Worm (Caenorhabditis elegans) whole organism, L3 larva: ENCODE data around the gene sru-38.

Source experiments
- R02D3.7 ChIP-seq: fragments of 150-350 bp; optimal IDR thresholded peaks from 2 replicates; lab custom pipeline; 2014; ENCODE audit warnings: missing biosample characterization, missing genetic modification characterization
- aly-2 ChIP-seq: fragments of 150-350 bp; optimal IDR thresholded peaks from 2 replicates; lab custom pipeline; 2014; ENCODE audit warnings: missing biosample characterization, missing genetic modification characterization
- ceh-16 ChIP-seq: sonication (generic microtip); optimal IDR thresholded peaks from 2 replicates; lab custom pipeline; 2017; ENCODE audit warnings: missing biosample characterization, missing genetic modification characterization
- ceh-28 ChIP-seq: fragments of 150-350 bp; optimal IDR thresholded peaks from 2 replicates; lab custom pipeline; 2014; ENCODE audit warnings: missing biosample characterization, missing genetic modification reagents, missing genetic modification characterization
- ceh-82 ChIP-seq: fragments of 150-350 bp; optimal IDR thresholded peaks from 2 replicates; lab custom pipeline; 2014; ENCODE audit warnings: missing biosample characterization, missing genetic modification characterization
- ceh-9 ChIP-seq: sonication (generic microtip); optimal IDR thresholded peaks from 2 replicates; lab custom pipeline; 2018; ENCODE audit warnings: missing biosample characterization, missing genetic modification characterization
- daf-12 ChIP-seq: fragments of 150-350 bp; optimal IDR thresholded peaks from 2 replicates; lab custom pipeline; 2014; ENCODE audit warnings: missing biosample characterization, missing genetic modification reagents, missing genetic modification characterization
- egl-27 ChIP-seq: sonication (generic microtip); optimal IDR thresholded peaks from 4 replicates; lab custom pipeline; 2017; ENCODE audit warnings: missing biosample characterization, missing genetic modification reagents, missing genetic modification characterization
- egl-5 ChIP-seq: fragments of 150-350 bp; optimal IDR thresholded peaks from 2 replicates; lab custom pipeline; 2017; ENCODE audit warnings: missing biosample characterization, missing genetic modification reagents, missing genetic modification characterization, inconsistent platforms
- elt-1 ChIP-seq: fragments of 150-350 bp; optimal IDR thresholded peaks from 2 replicates; lab custom pipeline; 2014; ENCODE audit warnings: missing biosample characterization, missing genetic modification characterization
- elt-2 ChIP-seq: sonication (generic microtip); optimal IDR thresholded peaks from 2 replicates; lab custom pipeline; 2016; ENCODE audit warnings: missing genetic modification reagents, mild to moderate bottlenecking, missing genetic modification characterization, missing compliant biosample characterization
- elt-3 ChIP-seq, 3 experiments: fragments of 150-350 bp in 1 of 3; sonication (generic microtip) in 2 of 3; optimal IDR thresholded peaks; 2 replicates in 2 of 3; 4 replicates in 1 of 3; lab custom pipeline; 2014 to 2017; ENCODE audit warnings: missing biosample characterization in 3 of 3, missing genetic modification characterization in 3 of 3
- eor-1 ChIP-seq, 2 experiments: fragments of 150-350 bp; optimal IDR thresholded peaks; 2 replicates each; lab custom pipeline; 2014 to 2018; ENCODE audit warnings: missing biosample characterization in 2 of 2, missing genetic modification characterization in 2 of 2
- fkh-10 ChIP-seq: sonication (generic microtip); optimal IDR thresholded peaks from 2 replicates; lab custom pipeline; 2017; ENCODE audit warnings: missing biosample characterization, missing genetic modification reagents, missing genetic modification characterization
- fos-1 ChIP-seq: fragments of 150-350 bp; optimal IDR thresholded peaks from 2 replicates; lab custom pipeline; 2014; ENCODE audit warnings: missing biosample characterization, missing genetic modification characterization
- hmg-11 ChIP-seq: sonication (generic microtip); optimal IDR thresholded peaks from 2 replicates; lab custom pipeline; 2016; ENCODE audit warnings: missing genetic modification characterization, missing compliant biosample characterization
- jun-1 ChIP-seq: fragments of 150-350 bp; optimal IDR thresholded peaks from 2 replicates; lab custom pipeline; 2014; ENCODE audit warnings: missing biosample characterization, missing genetic modification reagents, missing genetic modification characterization
- lin-39 ChIP-seq: fragments of 150-350 bp; optimal IDR thresholded peaks from 2 replicates; lab custom pipeline; 2018; ENCODE audit warnings: missing biosample characterization, missing genetic modification reagents, missing genetic modification characterization
- mdl-1 ChIP-seq: fragments of 150-350 bp; optimal IDR thresholded peaks from 2 replicates; lab custom pipeline; 2014; ENCODE audit warnings: missing biosample characterization, missing genetic modification characterization
- mml-1 ChIP-seq: fragments of 150-350 bp; sonication (generic microtip); optimal IDR thresholded peaks from 3 replicates; lab custom pipeline; 2014; ENCODE audit warnings: missing biosample characterization, missing genetic modification characterization
- nhr-11 ChIP-seq: fragments of 150-350 bp; optimal IDR thresholded peaks from 2 replicates; lab custom pipeline; 2014; ENCODE audit warnings: missing biosample characterization, missing genetic modification characterization
- nhr-12 ChIP-seq: fragments of 150-350 bp; optimal IDR thresholded peaks from 2 replicates; lab custom pipeline; 2014; ENCODE audit warnings: missing biosample characterization, missing genetic modification characterization
- nhr-23 ChIP-seq: fragments of 150-350 bp; optimal IDR thresholded peaks from 2 replicates; lab custom pipeline; 2014; ENCODE audit warnings: missing biosample characterization, missing genetic modification reagents, missing genetic modification characterization
- nhr-237 ChIP-seq: fragments of 150-350 bp; optimal IDR thresholded peaks from 2 replicates; lab custom pipeline; 2014; ENCODE audit warnings: missing biosample characterization, missing genetic modification characterization
- nhr-28 ChIP-seq: fragments of 150-350 bp; optimal IDR thresholded peaks from 2 replicates; lab custom pipeline; 2014; ENCODE audit warnings: missing biosample characterization, missing genetic modification characterization
- nhr-43 ChIP-seq: sonication (generic microtip); optimal IDR thresholded peaks from 2 replicates; lab custom pipeline; 2016; ENCODE audit warnings: mild to moderate bottlenecking, missing genetic modification characterization, missing compliant biosample characterization; ENCODE audit not compliant: poor library complexity, severe bottlenecking
- nhr-67 ChIP-seq: fragments of 150-350 bp; optimal IDR thresholded peaks from 2 replicates; lab custom pipeline; 2014; ENCODE audit warnings: missing biosample characterization, missing genetic modification characterization
- nhr-76 ChIP-seq: fragments of 150-350 bp; sonication (generic microtip); optimal IDR thresholded peaks from 5 replicates; lab custom pipeline; 2014; ENCODE audit warnings: missing biosample characterization, missing genetic modification characterization
- nhr-77 ChIP-seq: fragments of 150-350 bp; optimal IDR thresholded peaks from 2 replicates; lab custom pipeline; 2014; ENCODE audit warnings: missing biosample characterization, missing genetic modification characterization
- pha-4 ChIP-seq: fragments of 150-350 bp; optimal IDR thresholded peaks from 2 replicates; lab custom pipeline; 2014; ENCODE audit warnings: missing biosample characterization, missing genetic modification reagents, missing genetic modification characterization
- sea-2 ChIP-seq: fragments of 150-350 bp; sonication (generic microtip); optimal IDR thresholded peaks from 4 replicates; lab custom pipeline; 2014; ENCODE audit warnings: missing biosample characterization, missing genetic modification reagents, missing genetic modification characterization
- skn-1 ChIP-seq: fragments of 150-350 bp; optimal IDR thresholded peaks from 2 replicates; lab custom pipeline; 2014; ENCODE audit warnings: missing biosample characterization, missing genetic modification characterization
- snpc-4 ChIP-seq: fragments of 150-350 bp; optimal IDR thresholded peaks from 2 replicates; lab custom pipeline; 2014; ENCODE audit warnings: missing biosample characterization, missing genetic modification characterization
- zag-1 ChIP-seq: fragments of 150-350 bp; optimal IDR thresholded peaks from 2 replicates; lab custom pipeline; 2014; ENCODE audit warnings: missing biosample characterization, missing genetic modification characterization
- ztf-11 ChIP-seq: fragments of 150-350 bp; optimal IDR thresholded peaks from 2 replicates; lab custom pipeline; 2014; ENCODE audit warnings: missing biosample characterization, missing genetic modification characterization
- ztf-4 ChIP-seq: fragments of 150-350 bp; optimal IDR thresholded peaks from 2 replicates; lab custom pipeline; 2014; ENCODE audit warnings: missing biosample characterization, missing genetic modification characterization

sru-38 gene

DNA sequence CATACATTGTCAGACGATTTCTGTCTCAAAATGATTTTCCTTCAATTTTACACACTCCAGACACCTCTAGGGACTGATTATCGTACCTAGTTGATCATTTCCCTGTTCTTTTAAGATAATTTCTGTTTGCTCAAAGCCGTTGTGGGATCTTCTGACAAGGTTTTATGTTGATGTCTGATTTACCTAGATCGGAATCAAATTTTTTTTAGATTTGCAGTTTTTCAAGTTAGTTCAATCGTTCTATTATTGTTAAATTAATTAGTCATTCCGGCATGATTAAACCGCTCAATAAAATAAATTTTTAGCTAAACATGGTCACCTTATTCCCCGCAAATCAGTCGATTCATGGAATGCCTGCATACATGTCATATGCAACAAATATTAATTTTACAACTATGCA lies 22.3 kb downstream of the sru-38 start, which contains the start of gene sru-30:
TSS of gene sru-30 (plus strand) at position 301 of the 400 bp plus-strand sequence.
- TF ChIP-seq jun-1 (tag; lab: Kevin White, UChicago) = no peak
- TF ChIP-seq nhr-23 (tag; lab: Kevin White, UChicago) = no peak
- TF ChIP-seq aly-2 = no peak
- no peak for TF ChIP-seq nhr-43
- no peak for TF ChIP-seq nhr-76 (tag; lab: Kevin White, UChicago)
- TF ChIP-seq nhr-28 (tag; lab: Kevin White, UChicago) = no peak
- no peak for TF ChIP-seq egl-5 (tag; lab: Kevin White, UChicago)
- TF ChIP-seq elt-1 (tag; lab: Kevin White, UChicago) = no peak
- TF ChIP-seq nhr-77 (tag; lab: Kevin White, UChicago) = no peak
- no peak for TF ChIP-seq lin-39 (tag; lab: Kevin White, UChicago)
- no peak for TF ChIP-seq R02D3.7 (tag; lab: Kevin White, UChicago)
- no peak for TF ChIP-seq elt-2 (tag; lab: Kevin White, UChicago)
- TF ChIP-seq skn-1 (tag; lab: Kevin White, UChicago) = no peak
- no peak for TF ChIP-seq nhr-237 (tag; lab: Kevin White, UChicago)
- TF ChIP-seq, all 47 proteins: peak for 0

DNA sequence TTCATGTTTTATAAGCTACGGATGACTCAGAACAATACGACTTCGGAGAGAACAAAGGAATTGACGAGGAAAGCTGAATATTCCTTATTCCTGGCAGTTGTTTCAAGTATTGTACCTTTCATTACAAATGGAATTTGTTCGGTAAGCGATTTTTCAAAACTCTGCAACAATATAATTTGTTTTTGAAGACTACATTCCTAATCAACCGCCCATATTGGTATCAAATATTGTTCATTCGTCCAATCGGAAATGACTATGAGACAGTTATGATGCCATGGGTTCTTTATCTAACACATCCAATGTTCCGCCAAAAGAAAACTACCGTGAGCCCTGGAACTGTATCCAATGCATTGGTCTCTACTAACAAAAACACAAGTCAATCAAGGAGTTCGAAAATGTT lies 23.6 kb downstream of the sru-38 start:
- no peak for TF ChIP-seq sea-2
- TF ChIP-seq elt-3 (tag; optimal IDR thresholded peaks at IDR 0.05; lab: Kevin White, UChicago) = no peak
- TF ChIP-seq mml-1 (tag; lab: Kevin White, UChicago) = no peak
- TF ChIP-seq zag-1 (tag; lab: Kevin White, UChicago) = no peak
- no peak for TF ChIP-seq nhr-67 (tag; lab: Kevin White, UChicago)
- no peak for TF ChIP-seq eor-1 (tag; optimal IDR thresholded peaks at IDR 0.05; lab: Kevin White, UChicago)
- TF ChIP-seq ceh-82 (tag; lab: Kevin White, UChicago) = no peak
- TF ChIP-seq pha-4 = no peak
- no peak for TF ChIP-seq egl-5 (tag; lab: Kevin White, UChicago)
- TF ChIP-seq hmg-11 = no peak
- TF ChIP-seq egl-27 (tag; lab: Kevin White, UChicago) = no peak
- TF ChIP-seq nhr-23 (tag; lab: Kevin White, UChicago) = no peak
- TF ChIP-seq ztf-4 = no peak
- TF ChIP-seq ceh-9 (tag; lab: Kevin White, UChicago) = no peak
- TF ChIP-seq, all 47 proteins: peak for 0

DNA sequence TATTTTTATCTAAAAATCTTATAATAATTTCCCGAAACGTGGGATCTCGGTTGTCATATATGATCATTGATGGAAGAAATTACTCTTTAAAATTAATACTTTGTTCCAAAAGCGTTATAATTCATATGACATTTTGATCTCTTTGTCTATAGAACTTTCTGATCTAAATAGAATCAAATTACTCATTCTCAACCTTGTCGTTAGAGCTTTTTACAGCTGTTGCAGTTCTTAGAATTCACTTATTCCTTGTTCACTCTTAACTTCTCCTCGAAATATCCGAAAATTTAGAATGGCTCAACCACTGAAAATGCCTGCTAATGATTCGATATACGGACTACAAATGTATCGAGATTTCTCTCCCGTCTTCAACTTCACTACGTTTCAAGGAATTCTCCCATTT lies 24.7 kb downstream of the sru-38 start, which contains the start of gene sru-29:
TSS of gene sru-29 (plus strand) at position 301 of the 400 bp plus-strand sequence.
- TF ChIP-seq fos-1 (tag; lab: Kevin White, UChicago) (no peak), fkh-10 (GFP tag; lab: Kevin White, UChicago) (no peak), nhr-11 (no peak), mdl-1 (tag; lab: Kevin White, UChicago) (no peak), skn-1 (tag; lab: Kevin White, UChicago) (no peak), elt-1 (tag; lab: Kevin White, UChicago) (no peak), lin-39 (tag; lab: Kevin White, UChicago) (no peak), nhr-43 (no peak), nhr-76 (tag; lab: Kevin White, UChicago) (no peak), ceh-28 (tag; lab: Kevin White, UChicago) (no peak), jun-1 (tag; lab: Kevin White, UChicago) (no peak), aly-2 (no peak), ceh-9 (tag; lab: Kevin White, UChicago) (no peak), ztf-4 (no peak)

ce11 chrV:9805161-9805560 lies 30.7 kb downstream of the sru-38 start, which contains the start of gene sru-37:
sru-37 (plus strand) TSS chrV:9805461.
- TF ChIP-seq R02D3.7 (tag; lab: Kevin White, UChicago) (no peak), zag-1 (tag; lab: Kevin White, UChicago) (no peak), daf-12 (tag; lab: Kevin White, UChicago) (no peak), nhr-11 (no peak), nhr-237 (tag; lab: Kevin White, UChicago) (no peak), mml-1 (tag; lab: Kevin White, UChicago) (no peak), nhr-76 (tag; lab: Kevin White, UChicago) (no peak), ztf-11 (no peak), snpc-4 (no peak), nhr-28 (tag; lab: Kevin White, UChicago) (no peak), nhr-77 (tag; lab: Kevin White, UChicago) (no peak), ceh-9 (tag; lab: Kevin White, UChicago) (no peak), ceh-16 (no peak), fos-1 (tag; lab: Kevin White, UChicago) (no peak), nhr-12 (tag; lab: Kevin White, UChicago) (no peak)
